Worm (Caenorhabditis elegans) whole organism, L1 larva: ENCODE measurements around the gene sri-61.

Experiments
- ceh-82 ChIP-seq, 3 experiments: fragments of 150-350 bp in 1 of 3; sonication (generic microtip) in 2 of 3; optimal IDR thresholded peaks; 2 replicates each; lab custom pipeline; 2014 to 2017; ENCODE audit warnings: missing biosample characterization in 3 of 3, missing genetic modification characterization in 3 of 3
- ztf-4 ChIP-seq: fragments of 150-350 bp; optimal IDR thresholded peaks from 2 replicates; lab custom pipeline; 2014; ENCODE audit warnings: missing biosample characterization, missing genetic modification characterization

- TF ChIP-seq ceh-82 (tag; optimal IDR thresholded peaks at IDR 0.05; lab: Kevin White, UChicago): no peak
- no peak for TF ChIP-seq ztf-4 (tag; lab: Kevin White, UChicago)
Observed at ce11 chrII:2649015-2649414, 51.1 kb downstream of the sri-61 start.
